Worm (Caenorhabditis elegans): ENCODE measurements around the gene dcar-1.

DNA sequence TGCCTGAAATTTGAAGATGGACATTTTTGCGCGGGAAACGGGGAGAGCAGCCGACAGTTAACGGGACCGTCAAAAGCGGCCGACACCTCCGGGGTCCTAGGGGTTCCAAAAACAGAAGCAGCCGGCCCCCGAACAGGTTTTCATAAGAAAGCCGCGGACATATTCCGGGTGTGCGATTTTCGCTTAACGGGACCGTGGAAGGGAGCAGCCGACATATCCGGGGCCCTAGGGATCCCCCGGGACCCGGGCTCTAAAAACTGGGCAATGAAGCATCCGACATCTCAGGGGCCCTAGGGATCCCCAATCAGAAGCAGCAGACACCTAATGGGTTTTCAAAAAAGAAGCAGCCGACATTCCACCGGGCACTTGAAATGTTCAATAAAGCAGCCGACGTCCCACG lies 52.4 kb downstream of the dcar-1 start:
- no peak for TF ChIP-seq F39B2.1 (GFP tag; IDR thresholded peaks at IDR 0.05)
- no peak for TF ChIP-seq xnd-1 (tag; optimal IDR thresholded peaks at IDR 0.05)
- TF ChIP-seq nhr-90 (tag; optimal IDR thresholded peaks at IDR 0.05) = no peak
- no peak for TF ChIP-seq unc-62 (GFP tag; optimal IDR thresholded peaks at IDR 0.05)
- no peak for TF ChIP-seq ccch-3 (GFP tag; optimal IDR thresholded peaks at IDR 0.05)
- no peak for TF ChIP-seq ama-1 (optimal IDR thresholded peaks at IDR 0.05)
- TF ChIP-seq ama-1 (GFP tag; optimal IDR thresholded peaks at IDR 0.05) = no peak
- TF ChIP-seq repo-1 (tag; optimal IDR thresholded peaks at IDR 0.05) = no peak
- TF ChIP-seq pha-4 (tag; optimal IDR thresholded peaks at IDR 0.05) = no peak
- no peak for TF ChIP-seq hlh-12 (tag; optimal IDR thresholded peaks at IDR 0.05)
- TF ChIP-seq gei-17 (GFP tag; optimal IDR thresholded peaks at IDR 0.05) = no peak
- TF ChIP-seq let-526 (GFP tag; IDR thresholded peaks at IDR 0.05) = no peak
- no peak for TF ChIP-seq somi-1 (GFP tag; optimal IDR thresholded peaks at IDR 0.05)
- TF ChIP-seq Y67H2A.10 (GFP tag; conservative IDR thresholded peaks at IDR 0.05) = no peak
